Fruit fly (Drosophila melanogaster) whole organism: ENCODE data around the gene CrebA.

Experiments
- CG8478 ChIP-seq: fragments of >200 bp; optimal IDR thresholded peaks from 2 replicates; lab custom pipeline; 2018; ENCODE audit warnings: inconsistent platforms
- Dll ChIP-seq: fragments of >200 bp; optimal IDR thresholded peaks from 2 replicates; lab custom pipeline; 2017
- EcR ChIP-seq, 2 experiments: fragments of >200 bp; optimal IDR thresholded peaks; 2 replicates each; lab custom pipeline; 2017; ENCODE audit warnings: missing biosample characterization in 2 of 2, missing genetic modification characterization in 2 of 2, missing genetic modification reagents in 2 of 2
- pan ChIP-seq: fragments of >200 bp; optimal IDR thresholded peaks from 2 replicates; lab custom pipeline; 2017
- psq ChIP-seq: fragments of >200 bp; optimal IDR thresholded peaks from 2 replicates; lab custom pipeline; 2017
- usp ChIP-seq: fragments of >200 bp; optimal IDR thresholded peaks from 2 replicates; lab custom pipeline; 2017; ENCODE audit warnings: missing biosample characterization, missing genetic modification characterization, mixed read lengths

DNA sequence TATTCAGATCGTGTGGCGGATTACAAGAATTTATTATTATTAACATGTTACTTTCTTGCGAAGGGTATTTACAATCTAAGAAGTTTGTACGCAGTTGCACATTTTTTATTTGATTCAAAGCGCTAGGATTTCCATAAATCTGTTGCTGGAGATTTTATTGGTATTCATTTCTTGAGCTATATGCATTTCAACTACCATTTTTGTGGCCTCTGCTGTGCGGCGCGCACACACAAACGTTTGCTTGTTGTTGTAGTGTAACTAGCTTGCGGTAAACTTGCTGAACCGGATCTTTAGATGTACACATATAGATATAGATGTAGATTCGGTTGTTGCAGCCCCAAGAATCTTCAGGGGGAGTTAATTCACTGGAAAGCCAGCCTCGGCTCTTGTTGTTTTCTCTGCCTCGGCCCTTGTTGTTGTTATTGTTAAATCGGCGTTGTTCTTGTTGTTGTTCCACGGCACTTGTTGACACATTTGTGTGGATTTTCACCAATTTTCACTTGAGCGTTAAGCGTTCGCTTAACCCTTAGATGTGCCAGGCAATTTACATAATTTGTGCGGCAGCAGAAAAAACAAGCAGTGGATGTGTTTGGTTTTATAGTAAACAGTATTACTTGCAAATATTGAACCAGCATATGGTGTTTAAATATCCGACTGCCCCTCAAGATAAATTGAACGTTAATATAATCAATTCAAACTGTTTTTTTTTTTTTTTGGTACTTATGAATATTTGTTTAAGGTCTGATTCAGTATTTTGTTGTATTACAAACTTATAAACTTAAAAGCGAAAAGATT lies 55.8 kb downstream of the CrebA start:
- no peak for TF ChIP-seq Dll (lab: Kevin White, UChicago)
- no peak for TF ChIP-seq psq
- no peak for TF ChIP-seq pan
- TF ChIP-seq CG8478: no peak
- no peak for TF ChIP-seq usp
- no peak for TF ChIP-seq EcR (GFP tag; optimal IDR thresholded peaks at IDR 0.05; lab: Kevin White, UChicago)
